Worm (Caenorhabditis elegans): ENCODE measurements around the gene F17H10.4.

- TF ChIP-seq pha-4 (tag; optimal IDR thresholded peaks at IDR 0.05) (no peak), snpc-4 (GFP tag; optimal IDR thresholded peaks at IDR 0.05) (no peak), snpc-4 (tag; optimal IDR thresholded peaks at IDR 0.05) (no peak), tbp1 (GFP tag; optimal IDR thresholded peaks at IDR 0.05) (no peak), unc-62 (GFP tag; optimal IDR thresholded peaks at IDR 0.05) (no peak), Y53G8AR.9 (GFP tag; conservative IDR thresholded peaks at IDR 0.05) (no peak), ama-1 (optimal IDR thresholded peaks at IDR 0.05) (no peak), ama-1 (GFP tag; optimal IDR thresholded peaks at IDR 0.05) (no peak), unc-130 (GFP tag; optimal IDR thresholded peaks at IDR 0.05) (no peak), F33H1.4 (GFP tag; IDR thresholded peaks at IDR 0.05) (no peak), ceh-40 (GFP tag; IDR thresholded peaks at IDR 0.05) (no peak), F52B5.7 (tag; optimal IDR thresholded peaks at IDR 0.05) (no peak), ztf-25 (GFP tag; IDR thresholded peaks at IDR 0.05) (no peak), efl-1 (GFP tag; optimal IDR thresholded peaks at IDR 0.05) (no peak), athp-1 (tag; optimal IDR thresholded peaks at IDR 0.05) (no peak), hmg-1.2 (GFP tag; IDR thresholded peaks at IDR 0.05) (no peak)
Measured at ce11 chrX:13115694-13116093, 10.6 kb downstream of the F17H10.4 start.
